Fruit fly (Drosophila melanogaster) whole organism, pupa: Measurements from ENCODE around the gene CG3625.

Experiments
- CG10348 ChIP-seq: fragments of 200-800 bp; sonication (Bioruptor generic); IDR thresholded peaks from 2 replicates; pipeline ENCODE4 v1.3.6; 2022; ENCODE audit warnings: missing biosample characterization, missing genetic modification characterization
- Pif1B ChIP-seq: fragments of 200-800 bp; sonication (Bioruptor generic); optimal IDR thresholded peaks from 3 replicates; lab custom pipeline; 2016; ENCODE audit warnings: missing biosample characterization, missing genetic modification characterization
- fd96Ca ChIP-seq: fragments of 200-800 bp; sonication (Bioruptor generic); IDR thresholded peaks from 3 replicates; pipeline ENCODE4 v1.3.6; 2022; ENCODE audit warnings: missing biosample characterization, missing genetic modification characterization
- gl ChIP-seq: fragments of 200-800 bp; sonication (Bioruptor generic); optimal IDR thresholded peaks from 2 replicates; lab custom pipeline; 2018; ENCODE audit warnings: missing biosample characterization, mild to moderate bottlenecking, missing genetic modification characterization
- rn ChIP-seq: fragments of 200-800 bp; sonication (Bioruptor generic); IDR thresholded peaks from 2 replicates; pipeline ENCODE4 v1.3.6; 2022; ENCODE audit warnings: missing biosample characterization, missing genetic modification characterization

- no peak for TF ChIP-seq Pif1B
- TF ChIP-seq CG10348 (GFP tag; lab: Robert Waterston, UW), result no peak
- TF ChIP-seq gl, result no peak
- TF ChIP-seq rn (GFP tag; lab: Robert Waterston, UW), result no peak
- no peak for TF ChIP-seq fd96Ca
Measured at dm6 chr2L:289044-289443, 2.6 kb downstream of the CG3625 start, which contains the start of gene Amnionless.
